Worm (Caenorhabditis elegans): ENCODE measurements around the gene pwp-1.

pwp-1 gene

ce11 chrIV:13238943-13239861 is 2.8 kb upstream of the pwp-1 start, which contains the start of gene tag-115:
Gene tag-115, minus strand, starts transcription at chrIV:13239414.
- no peak for TF ChIP-seq somi-1 (GFP tag; optimal IDR thresholded peaks at IDR 0.05)
- TF ChIP-seq lin-40 (tag; optimal IDR thresholded peaks at IDR 0.05) = peak; percentile 20
- 0 out of 2 replicates have a peak, but pooled peaks have one; percentile 15 for TF ChIP-seq bed-1 (GFP tag; IDR thresholded peaks at IDR 0.05)
- TF ChIP-seq K12H6.12 (tag; optimal IDR thresholded peaks at IDR 0.05) = no peak
- peak; percentile 26; the same call in 1 of the 2 replicates for TF ChIP-seq ceh-91 (GFP tag; IDR thresholded peaks at IDR 0.05)
- no peak for TF ChIP-seq dpl-1 (GFP tag; optimal IDR thresholded peaks at IDR 0.05)
- TF ChIP-seq cebp-1 (GFP tag; IDR thresholded peaks at IDR 0.05) = no peak
- peak; percentile 51 for TF ChIP-seq cebp-1 (tag; optimal IDR thresholded peaks at IDR 0.05)
- no peak for TF ChIP-seq F37B4.10 (GFP tag; IDR thresholded peaks at IDR 0.05)
- peak; percentile 49 for TF ChIP-seq mes-4 (tag; optimal IDR thresholded peaks at IDR 0.05)
- peak; percentile 5 for TF ChIP-seq attf-5 (GFP tag; optimal IDR thresholded peaks at IDR 0.05)
- TF ChIP-seq ztf-26 (tag; optimal IDR thresholded peaks at IDR 0.05) = no peak
- peak; percentile 65 for TF ChIP-seq repo-1 (tag; optimal IDR thresholded peaks at IDR 0.05)
- TF ChIP-seq lin-35 (GFP tag; optimal IDR thresholded peaks at IDR 0.05) = peak in 1 of 3 experiments; percentile 79
- TF ChIP-seq nhr-90 (tag; optimal IDR thresholded peaks at IDR 0.05) = peak; percentile 1
- peak; percentile 6 for TF ChIP-seq efl-1 (GFP tag; optimal IDR thresholded peaks at IDR 0.05)
- peak; percentile 46 for TF ChIP-seq F23B12.7 (tag; optimal IDR thresholded peaks at IDR 0.05; ENCODE audit: insufficient read depth)
- peak; percentile 52; the same call in 1 of the 2 replicates for TF ChIP-seq C17E4.6 (GFP tag; IDR thresholded peaks at IDR 0.05)
- TF ChIP-seq cebp-2 (GFP tag; IDR thresholded peaks at IDR 0.05) = peak; percentile 91
- peak; percentile 70 for TF ChIP-seq ekl-4 (GFP tag; IDR thresholded peaks at IDR 0.05)
- TF ChIP-seq hsf-1 (GFP tag; IDR thresholded peaks at IDR 0.05) = peak; percentile 69; the same call in 1 of the 2 replicates
- peak; percentile 63 for TF ChIP-seq die-1 (tag; optimal IDR thresholded peaks at IDR 0.05)
- TF ChIP-seq madf-3 (GFP tag; IDR thresholded peaks at IDR 0.05) = peak; percentile 70
- TF ChIP-seq F39B2.1 (GFP tag; IDR thresholded peaks at IDR 0.05) = peak; percentile 80; the same call in 1 of the 2 replicates
- no peak for TF ChIP-seq hlh-12 (tag; optimal IDR thresholded peaks at IDR 0.05)
- TF ChIP-seq let-607 (tag; optimal IDR thresholded peaks at IDR 0.05) = peak in 1 of 2 experiments; percentile 69
- TF ChIP-seq ztf-22 (GFP tag; optimal IDR thresholded peaks at IDR 0.05) = no peak
- TF ChIP-seq rcor-1 (GFP tag; IDR thresholded peaks at IDR 0.05) = peak; percentile 50
- TF ChIP-seq ets-4 (GFP tag; optimal IDR thresholded peaks at IDR 0.05) = no peak
- TF ChIP-seq F49E8.2 (tag; optimal IDR thresholded peaks at IDR 0.05; ENCODE audit: insufficient read depth) = peak; percentile 93
- no peak for TF ChIP-seq tbx-9 (tag; optimal IDR thresholded peaks at IDR 0.05; ENCODE audit: borderline replicate concordance)
- peak; percentile 72 for TF ChIP-seq tlf-1 (GFP tag; optimal IDR thresholded peaks at IDR 0.05)
- TF ChIP-seq zfh-2 (GFP tag; conservative IDR thresholded peaks at IDR 0.05) = no peak
- peak; percentile 20 for TF ChIP-seq rec-8 (tag; optimal IDR thresholded peaks at IDR 0.05)
- TF ChIP-seq snpc-1.3 (tag; optimal IDR thresholded peaks at IDR 0.05; ENCODE audit: insufficient read depth) = peak; percentile 94
- peak; percentile 21 for TF ChIP-seq B0261.1 (tag; optimal IDR thresholded peaks at IDR 0.05)
- peak; percentile 22 for TF ChIP-seq atf-7 (tag; optimal IDR thresholded peaks at IDR 0.05)
- TF ChIP-seq F10E7.11 (tag; optimal IDR thresholded peaks at IDR 0.05) = peak; percentile 19
- TF ChIP-seq Y53G8AR.9 (GFP tag; conservative IDR thresholded peaks at IDR 0.05) = peak; percentile 53; the same call in 1 of the 2 replicates
- TF ChIP-seq hmg-1.2 (GFP tag; IDR thresholded peaks at IDR 0.05) = peak; percentile 44; the same call in 1 of the 2 replicates
- TF ChIP-seq F33H1.4 (GFP tag; IDR thresholded peaks at IDR 0.05) = no peak; the same call in none of the 2 replicates
- peak; percentile 92 for TF ChIP-seq lin-54 (GFP tag; optimal IDR thresholded peaks at IDR 0.05)
- TF ChIP-seq snpc-1.1 (tag; optimal IDR thresholded peaks at IDR 0.05; ENCODE audit: insufficient read depth) = peak; percentile 22
- peak; percentile 75 for TF ChIP-seq dox-1 (GFP tag; IDR thresholded peaks at IDR 0.05)
- TF ChIP-seq egl-44 (GFP tag; IDR thresholded peaks at IDR 0.05) = no peak

All from whole organism, young adult.